Worm (Caenorhabditis elegans) whole organism, L4 larva: Measurements from ENCODE around the gene lipl-2.
A peak's percentile ranks its signal among the peaks of the same experiment; 100 is the strongest.

Experiments used
- D1046.2 ChIP-seq: fragments of 200-800 bp; sonication (Bioruptor generic); IDR thresholded peaks from 2 replicates; pipeline ENCODE4 v1.3.6; 2022; ENCODE audit warnings: missing genetic modification characterization, missing compliant biosample characterization
- F26F4.8 ChIP-seq: fragments of 200-800 bp; sonication (Bioruptor generic); conservative IDR thresholded peaks from 2 replicates; pipeline ENCODE4 v1.3.6; 2022; ENCODE audit warnings: missing genetic modification characterization, missing compliant biosample characterization
- R02D3.7 ChIP-seq: fragments of 150-350 bp; sonication (generic microtip); optimal IDR thresholded peaks from 3 replicates; lab custom pipeline; 2014; ENCODE audit warnings: missing biosample characterization, missing genetic modification characterization
- T20F7.1 ChIP-seq: fragments of 200-800 bp; sonication (Bioruptor generic); optimal IDR thresholded peaks from 2 replicates; lab custom pipeline; 2018; ENCODE audit warnings: mild to moderate bottlenecking, missing genetic modification characterization, missing compliant biosample characterization
- Y5F2A.4 ChIP-seq: fragments of 200-800 bp; sonication (Bioruptor generic); optimal IDR thresholded peaks from 2 replicates; lab custom pipeline; 2018; ENCODE audit warnings: mild to moderate bottlenecking, missing genetic modification characterization, missing compliant biosample characterization
- aha-1 ChIP-seq: fragments of 150-350 bp; peaks from one replicate; lab custom pipeline; 2014; ENCODE audit warnings: missing biosample characterization, missing genetic modification characterization
- ama-1 ChIP-seq: fragments of 150-350 bp; optimal IDR thresholded peaks from 2 replicates; lab custom pipeline; 2014; ENCODE audit warnings: inconsistent platforms, mixed read lengths
- arid-1 ChIP-seq: fragments of 200-800 bp; sonication (Bioruptor generic); conservative IDR thresholded peaks from 2 replicates; pipeline ENCODE4 v1.3.6; 2022; ENCODE audit warnings: missing genetic modification reagents, missing genetic modification characterization, missing compliant biosample characterization
- ceh-28 ChIP-seq: fragments of 150-350 bp; optimal IDR thresholded peaks from 2 replicates; lab custom pipeline; 2014; ENCODE audit warnings: missing biosample characterization, missing genetic modification reagents, missing genetic modification characterization
- cey-2 ChIP-seq: sonication (generic microtip); optimal IDR thresholded peaks from 3 replicates; lab custom pipeline; 2017; ENCODE audit warnings: missing genetic modification characterization, mild to moderate bottlenecking, missing compliant biosample characterization, antibody characterized with exemption, borderline replicate concordance; ENCODE audit not compliant: insufficient read depth
- daf-16 ChIP-seq, 3 experiments: sonication (generic microtip); optimal IDR thresholded peaks; 2 replicates each; lab custom pipeline; 2016 to 2017; ENCODE audit warnings: missing genetic modification characterization in 3 of 3, missing genetic modification reagents in 3 of 3, mild to moderate bottlenecking in 2 of 3, missing compliant biosample characterization in 2 of 3, missing biosample characterization in 1 of 3, moderate library complexity in 1 of 3
- dmd-6 ChIP-seq: fragments of 200-800 bp; sonication (Bioruptor generic); IDR thresholded peaks from 2 replicates; pipeline ENCODE4 v1.3.6; 2022; ENCODE audit warnings: missing genetic modification reagents, missing genetic modification characterization, missing compliant biosample characterization
- dmd-9 ChIP-seq: fragments of 200-800 bp; sonication (Bioruptor generic); IDR thresholded peaks from 2 replicates; pipeline ENCODE4 v1.3.6; 2022; ENCODE audit warnings: missing genetic modification reagents, missing genetic modification characterization, missing compliant biosample characterization
- dpl-1 ChIP-seq: fragments of 150-350 bp; optimal IDR thresholded peaks from 2 replicates; lab custom pipeline; 2014; ENCODE audit warnings: missing biosample characterization, missing genetic modification reagents, missing genetic modification characterization
- duxl-1 ChIP-seq: sonication (generic microtip); optimal IDR thresholded peaks from 2 replicates; lab custom pipeline; 2016; ENCODE audit warnings: mild to moderate bottlenecking, missing genetic modification characterization, moderate library complexity, missing compliant biosample characterization; ENCODE audit not compliant: poor library complexity
- dve-1 ChIP-seq: sonication (generic microtip); optimal IDR thresholded peaks from 2 replicates; lab custom pipeline; 2017; ENCODE audit warnings: antibody characterized with exemption, mild to moderate bottlenecking, missing genetic modification characterization, missing compliant biosample characterization; ENCODE audit not compliant: insufficient read depth
- hlh-11 ChIP-seq: fragments of 200-800 bp; sonication (Bioruptor generic); optimal IDR thresholded peaks from 2 replicates; lab custom pipeline; 2018; ENCODE audit warnings: mild to moderate bottlenecking, missing genetic modification characterization, missing compliant biosample characterization
- hlh-30 ChIP-seq: sonication (generic microtip); optimal IDR thresholded peaks from 2 replicates; lab custom pipeline; 2017; ENCODE audit warnings: antibody characterized with exemption, mild to moderate bottlenecking, missing genetic modification characterization, missing compliant biosample characterization; ENCODE audit not compliant: insufficient read depth
- jun-1 ChIP-seq: fragments of 150-350 bp; optimal IDR thresholded peaks from 2 replicates; lab custom pipeline; 2014; ENCODE audit warnings: missing biosample characterization, missing genetic modification reagents, missing genetic modification characterization
- lin-38 ChIP-seq: fragments of 200-800 bp; sonication (Bioruptor generic); IDR thresholded peaks from 2 replicates; pipeline ENCODE4 v1.3.6; 2022; ENCODE audit warnings: missing genetic modification reagents, missing genetic modification characterization, missing compliant biosample characterization
- lsy-2 ChIP-seq, 2 experiments: fragments of 150-350 bp in 1 of 2; sonication (generic microtip) in 1 of 2; optimal IDR thresholded peaks; 2 replicates each; lab custom pipeline; 2014 to 2017; ENCODE audit warnings: missing biosample characterization in 2 of 2, missing genetic modification characterization in 2 of 2
- madf-5 ChIP-seq, 2 experiments: fragments of 200-800 bp; sonication (Bioruptor generic); IDR thresholded peaks; 2 replicates each; pipeline ENCODE4 v1.3.6; 2022; ENCODE audit warnings: missing compliant biosample characterization in 2 of 2, missing genetic modification characterization in 2 of 2
- madf-9 ChIP-seq: fragments of 200-800 bp; sonication (Bioruptor generic); conservative IDR thresholded peaks from 2 replicates; pipeline ENCODE4 v1.3.6; 2022; ENCODE audit warnings: missing genetic modification reagents, missing genetic modification characterization, missing compliant biosample characterization
- mep-1 ChIP-seq: fragments of 150-350 bp; sonication (generic microtip); optimal IDR thresholded peaks from 3 replicates; lab custom pipeline; 2014; ENCODE audit warnings: missing biosample characterization, missing genetic modification characterization
- mes-2 ChIP-seq: sonication (generic microtip); optimal IDR thresholded peaks from 2 replicates; lab custom pipeline; 2016; ENCODE audit warnings: missing genotype, mild to moderate bottlenecking, missing genetic modification characterization, missing compliant biosample characterization; ENCODE audit not compliant: poor library complexity, severe bottlenecking
- mxl-2 ChIP-seq: fragments of 200-800 bp; sonication (Bioruptor generic); conservative IDR thresholded peaks from 2 replicates; pipeline ENCODE4 v1.3.6; 2022; ENCODE audit warnings: missing genetic modification reagents, missing genetic modification characterization, missing compliant biosample characterization
- nhr-102 ChIP-seq: sonication (generic microtip); optimal IDR thresholded peaks from 2 replicates; lab custom pipeline; 2016; ENCODE audit warnings: mild to moderate bottlenecking, missing genetic modification characterization, moderate library complexity, missing compliant biosample characterization
- nhr-111 ChIP-seq: fragments of 200-800 bp; sonication (Bioruptor generic); optimal IDR thresholded peaks from 2 replicates; lab custom pipeline; 2018; ENCODE audit warnings: mild to moderate bottlenecking, missing genetic modification characterization, missing compliant biosample characterization
- nhr-28 ChIP-seq: fragments of 150-350 bp; optimal IDR thresholded peaks from 2 replicates; lab custom pipeline; 2014; ENCODE audit warnings: missing biosample characterization, missing genetic modification characterization
- nhr-41 ChIP-seq: fragments of 200-800 bp; sonication (Bioruptor generic); IDR thresholded peaks from 2 replicates; pipeline ENCODE4 v1.3.6; 2022; ENCODE audit warnings: missing genetic modification reagents, missing genetic modification characterization, missing compliant biosample characterization
- nhr-42 ChIP-seq: fragments of 200-800 bp; sonication (Bioruptor generic); IDR thresholded peaks from 2 replicates; pipeline ENCODE4 v1.3.6; 2022; ENCODE audit warnings: missing genetic modification characterization, missing compliant biosample characterization
- nhr-48 ChIP-seq: sonication (generic microtip); optimal IDR thresholded peaks from 2 replicates; lab custom pipeline; 2016; ENCODE audit warnings: mild to moderate bottlenecking, missing genetic modification characterization, missing compliant biosample characterization
- nhr-77 ChIP-seq: fragments of 150-350 bp; optimal IDR thresholded peaks from 2 replicates; lab custom pipeline; 2014; ENCODE audit warnings: missing biosample characterization, missing genetic modification characterization
- php-3 ChIP-seq: fragments of 200-800 bp; sonication (Bioruptor generic); IDR thresholded peaks from 2 replicates; pipeline ENCODE4 v1.3.6; 2022; ENCODE audit warnings: missing genetic modification reagents, missing genetic modification characterization, missing compliant biosample characterization
- pqm-1 ChIP-seq: sonication (generic microtip); optimal IDR thresholded peaks from 2 replicates; lab custom pipeline; 2017; ENCODE audit warnings: missing biosample characterization, missing genetic modification characterization
- rbr-2 ChIP-seq: sonication (generic microtip); optimal IDR thresholded peaks from 2 replicates; lab custom pipeline; 2016; ENCODE audit warnings: missing genotype, missing genetic modification characterization, missing compliant biosample characterization
- sdz-12 ChIP-seq: fragments of 200-800 bp; sonication (Bioruptor generic); optimal IDR thresholded peaks from 2 replicates; lab custom pipeline; 2018; ENCODE audit warnings: mild to moderate bottlenecking, missing genetic modification characterization, missing compliant biosample characterization
- snpc-1.2 ChIP-seq: fragments of 200-800 bp; sonication (Bioruptor generic); IDR thresholded peaks from 2 replicates; pipeline ENCODE4 v1.3.6; 2022; ENCODE audit warnings: missing genetic modification reagents, missing genetic modification characterization, missing compliant biosample characterization
- spr-3 ChIP-seq: fragments of 200-800 bp; sonication (Bioruptor generic); optimal IDR thresholded peaks from 2 replicates; lab custom pipeline; 2018; ENCODE audit warnings: mild to moderate bottlenecking, missing genetic modification characterization, missing compliant biosample characterization
- tag-97 ChIP-seq: fragments of 200-800 bp; sonication (Bioruptor generic); IDR thresholded peaks from 2 replicates; pipeline ENCODE4 v1.3.6; 2022; ENCODE audit warnings: missing genetic modification characterization, missing compliant biosample characterization
- tra-1 ChIP-seq: fragments of 200-800 bp; sonication (Bioruptor generic); IDR thresholded peaks from 2 replicates; pipeline ENCODE4 v1.3.6; 2022; ENCODE audit warnings: missing genetic modification reagents, missing genetic modification characterization, missing compliant biosample characterization
- unc-130 ChIP-seq: sonication (generic microtip); optimal IDR thresholded peaks from 2 replicates; lab custom pipeline; 2016; ENCODE audit warnings: missing genetic modification reagents, missing genetic modification characterization, missing compliant biosample characterization
- unc-62 ChIP-seq, 3 experiments: fragments of 150-350 bp in 1 of 3; sonication (generic microtip); optimal IDR thresholded peaks in 2 of 3; peaks in 1 of 3; 1 replicate in 1 of 3; 2 replicates in 2 of 3; lab custom pipeline; 2014 to 2017; ENCODE audit warnings: missing biosample characterization in 3 of 3, missing genetic modification characterization in 3 of 3, missing genetic modification reagents in 3 of 3, missing genotype in 1 of 3
- zfp-2 ChIP-seq: sonication (generic microtip); optimal IDR thresholded peaks from 2 replicates; lab custom pipeline; 2016; ENCODE audit warnings: mild to moderate bottlenecking, missing genetic modification characterization, missing compliant biosample characterization
- zfp-3 ChIP-seq: fragments of 200-800 bp; sonication (Bioruptor generic); conservative IDR thresholded peaks from 2 replicates; pipeline ENCODE4 v1.3.6; 2022; ENCODE audit warnings: missing genetic modification reagents, missing genetic modification characterization, missing compliant biosample characterization
- zip-2 ChIP-seq: fragments of 150-350 bp; optimal IDR thresholded peaks from 2 replicates; lab custom pipeline; 2014; ENCODE audit warnings: missing biosample characterization, missing genetic modification characterization
- ztf-11 ChIP-seq: fragments of 150-350 bp; optimal IDR thresholded peaks from 2 replicates; lab custom pipeline; 2014; ENCODE audit warnings: missing biosample characterization, missing genetic modification characterization

The lipl-2 gene

DNA sequence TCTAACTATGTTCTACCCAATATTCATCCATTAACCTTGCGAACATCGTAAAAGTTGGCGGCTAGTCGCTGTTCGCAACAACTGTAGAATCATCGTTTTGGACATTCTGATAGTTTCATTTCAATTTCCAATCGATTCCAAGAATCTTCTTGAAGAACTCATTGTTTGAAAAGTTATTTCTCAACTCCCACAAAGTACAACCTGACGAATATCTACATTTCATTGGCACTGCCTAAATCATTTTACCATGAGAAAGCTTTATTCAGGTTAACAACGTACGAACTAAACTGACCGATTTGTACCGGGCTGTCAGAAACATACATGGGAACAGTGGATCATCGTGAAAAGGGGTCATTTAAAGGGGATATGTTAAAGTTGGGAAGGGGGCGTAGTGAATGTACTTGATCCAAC is 4.6 kb upstream of the lipl-2 start, which contains the start of gene F46B6.6:
Gene F46B6.6, minus strand, starts transcription at position 148 of the 411 bp plus-strand sequence.
- peak; percentile 10 for TF ChIP-seq unc-130 (GFP tag; lab: Kevin White, UChicago)
- TF ChIP-seq Y5F2A.4, result peak; percentile 36
- TF ChIP-seq F26F4.8 (GFP tag; lab: Robert Waterston, UW), result no peak
- TF ChIP-seq lsy-2 (tag; optimal IDR thresholded peaks at IDR 0.05; lab: Kevin White, UChicago), result peak in 1 of 2 experiments; percentile 30
- no peak for TF ChIP-seq jun-1 (tag; lab: Kevin White, UChicago)
- TF ChIP-seq aha-1 (tag; lab: Kevin White, UChicago), result peak; percentile 94
- TF ChIP-seq nhr-102 (tag; lab: Kevin White, UChicago), result peak; percentile 26
- TF ChIP-seq tra-1 (GFP tag; lab: Robert Waterston, UW), result no peak
- TF ChIP-seq dve-1, result peak; percentile 3
- peak; percentile 88 for TF ChIP-seq ama-1 (lab: Kevin White, UChicago)
- TF ChIP-seq T20F7.1 (GFP tag; lab: Kevin White, UChicago), result no peak
- peak; percentile 19 for TF ChIP-seq mes-2
- peak; percentile 44; the same call in 1 of the 2 replicates for TF ChIP-seq snpc-1.2
- TF ChIP-seq php-3 (GFP tag; lab: Robert Waterston, UW), result 0 out of 2 replicates have a peak, but pooled peaks have one; percentile 8
- peak; percentile 32; the same call in 1 of the 2 replicates for TF ChIP-seq lin-38 (GFP tag; lab: Robert Waterston, UW)
- no peak for TF ChIP-seq nhr-41 (GFP tag; lab: Robert Waterston, UW)
- TF ChIP-seq R02D3.7 (tag; lab: Kevin White, UChicago), result no peak
- TF ChIP-seq nhr-42 (GFP tag; lab: Robert Waterston, UW), result no peak
- peak; percentile 9 for TF ChIP-seq mep-1 (tag; lab: Kevin White, UChicago)
- TF ChIP-seq zfp-3 (GFP tag; lab: Robert Waterston, UW), result 0 out of 2 replicates have a peak, but pooled peaks have one; percentile 10
- TF ChIP-seq nhr-111 (GFP tag; lab: Kevin White, UChicago), result peak; percentile 0
- TF ChIP-seq hlh-11 (tag; lab: Kevin White, UChicago), result peak; percentile 22
- TF ChIP-seq unc-62 (GFP tag; optimal IDR thresholded peaks at IDR 0.05 in 1 of 2; lab: Kevin White, UChicago), result peak in 1 of 2 experiments; percentile 49
- no peak for TF ChIP-seq unc-62 (tag; optimal IDR thresholded peaks at IDR 0.05; lab: Kevin White, UChicago)
- TF ChIP-seq zip-2 (tag; lab: Kevin White, UChicago), result no peak
- TF ChIP-seq madf-5 (GFP tag; IDR thresholded peaks at IDR 0.05; lab: Robert Waterston, UW), result no peak
- TF ChIP-seq nhr-48, result peak; percentile 19
- TF ChIP-seq sdz-12, result peak; percentile 80
- TF ChIP-seq spr-3 (GFP tag; lab: Kevin White, UChicago), result peak; percentile 24
- peak; percentile 16; the same call in 1 of the 2 replicates for TF ChIP-seq dmd-6
- TF ChIP-seq dmd-9 (GFP tag; lab: Robert Waterston, UW), result 0 out of 2 replicates have a peak, but pooled peaks have one; percentile 30
- TF ChIP-seq arid-1, result 0 out of 2 replicates have a peak, but pooled peaks have one; percentile 21

DNA sequence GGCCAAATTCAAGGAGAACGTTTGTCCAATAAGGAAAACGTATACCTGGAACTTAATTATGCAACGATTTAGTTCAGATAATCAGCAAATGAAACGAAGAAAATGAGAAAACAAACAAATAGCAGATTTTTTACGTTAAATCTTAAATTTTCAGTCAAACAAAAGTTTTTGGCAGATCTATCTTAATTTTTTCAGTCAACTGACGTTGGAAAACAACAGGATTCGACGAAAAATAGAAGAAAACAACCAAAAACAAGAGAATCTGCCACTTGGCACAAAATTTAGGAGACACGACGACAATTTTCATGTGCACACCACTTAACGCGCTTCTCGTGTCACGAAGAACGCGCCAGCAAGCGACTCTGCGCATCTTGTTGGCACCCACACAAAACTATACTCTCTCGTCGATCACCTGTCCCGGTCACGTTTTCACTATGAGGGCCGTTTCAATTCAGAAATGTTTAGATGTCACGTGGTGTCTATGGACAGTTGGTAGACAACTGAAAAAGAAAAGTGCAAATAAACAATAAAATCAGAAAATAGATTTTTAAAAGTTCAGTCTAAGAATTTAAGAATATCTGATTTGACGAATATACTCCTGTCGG is 1.6 kb upstream of the lipl-2 start, which contains the start of gene ztf-7:
Gene ztf-7, minus strand, starts transcription at position 51 of the 605 bp plus-strand sequence.
- TF ChIP-seq daf-16 (GFP tag; optimal IDR thresholded peaks at IDR 0.05; lab: Kevin White, UChicago) (peak; percentile 55 to 97), daf-16 (tag; optimal IDR thresholded peaks at IDR 0.05; lab: Kevin White, UChicago) (peak; percentile 80), ama-1 (lab: Kevin White, UChicago) (peak; percentile 12), ztf-11 (tag; lab: Kevin White, UChicago) (no peak), madf-9 (GFP tag; lab: Robert Waterston, UW) (peak; percentile 86), sdz-12 (no peak), dmd-9 (GFP tag; lab: Robert Waterston, UW) (peak; percentile 80; the same call in 1 of the 2 replicates), lin-38 (GFP tag; lab: Robert Waterston, UW) (peak; percentile 87), cey-2 (tag; lab: Kevin White, UChicago) (no peak), pqm-1 (tag; lab: Kevin White, UChicago) (no peak), nhr-102 (tag; lab: Kevin White, UChicago) (peak; percentile 97), D1046.2 (GFP tag; lab: Robert Waterston, UW) (peak; percentile 55; the same call in 1 of the 2 replicates), nhr-77 (tag; lab: Kevin White, UChicago) (peak; percentile 97), zfp-2 (tag; lab: Kevin White, UChicago) (peak; percentile 52), ceh-28 (tag; lab: Kevin White, UChicago) (no peak), dpl-1 (GFP tag; lab: Kevin White, UChicago) (peak; percentile 87), rbr-2 (tag; lab: Kevin White, UChicago) (peak; percentile 95), duxl-1 (tag; lab: Kevin White, UChicago) (peak; percentile 82), mxl-2 (GFP tag; lab: Robert Waterston, UW) (peak; percentile 77), hlh-30 (tag; lab: Kevin White, UChicago) (peak; percentile 100), nhr-28 (tag; lab: Kevin White, UChicago) (peak; percentile 96), tag-97 (GFP tag; lab: Robert Waterston, UW) (no peak)
